Fruit fly (Drosophila melanogaster): ENCODE data around the gene Rpn2.

Rpn2 gene

DNA sequence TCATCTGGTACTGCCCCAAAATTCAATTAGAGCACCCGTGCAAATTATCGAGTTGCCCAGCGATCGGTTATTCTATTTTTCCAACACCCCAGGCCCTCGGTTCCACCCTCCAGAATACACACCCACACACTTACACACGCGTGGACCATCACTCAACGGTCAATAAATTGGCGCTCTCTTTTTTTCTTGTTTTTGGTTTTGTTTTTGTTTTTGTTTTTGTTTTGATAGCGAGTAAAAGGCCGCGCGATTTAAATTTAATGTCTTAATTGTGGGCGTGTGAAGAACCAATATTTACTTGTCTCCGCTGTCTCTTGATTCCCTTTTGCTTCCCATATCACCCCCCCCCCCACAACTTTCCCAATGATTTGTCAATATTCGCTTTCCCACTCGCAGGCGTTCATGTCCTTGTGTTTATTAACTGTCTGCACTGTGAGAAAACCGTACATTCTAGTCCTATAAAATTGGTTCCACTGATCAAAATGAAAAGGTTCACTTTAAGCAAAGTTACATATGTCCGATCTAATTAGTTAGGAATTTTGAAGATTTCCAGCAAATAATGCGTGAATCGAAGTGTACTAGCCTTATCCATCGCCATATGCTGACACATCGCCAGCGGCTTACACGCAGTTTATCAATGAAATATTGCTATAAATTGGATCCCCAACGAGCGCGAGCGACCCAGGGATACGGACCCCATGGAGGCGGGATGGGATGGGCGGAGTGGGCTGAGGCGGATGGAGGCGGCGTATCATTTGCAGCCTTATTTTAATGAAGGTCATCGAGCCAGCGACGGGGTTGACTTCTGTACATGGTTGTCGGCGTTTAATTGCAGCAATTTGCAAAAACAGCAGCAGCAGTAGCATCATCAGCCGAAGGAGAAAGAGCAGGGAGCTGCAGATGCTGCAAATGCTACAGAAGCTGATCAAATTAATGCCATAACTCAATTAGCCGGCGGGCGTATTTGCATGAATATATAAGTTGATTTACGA lies 13.3 kb upstream of the Rpn2 start:
- TF ChIP-seq Myc (optimal IDR thresholded peaks at IDR 0.05) (no peak), Sin3A (optimal IDR thresholded peaks at IDR 0.05) (no peak)

DNA sequence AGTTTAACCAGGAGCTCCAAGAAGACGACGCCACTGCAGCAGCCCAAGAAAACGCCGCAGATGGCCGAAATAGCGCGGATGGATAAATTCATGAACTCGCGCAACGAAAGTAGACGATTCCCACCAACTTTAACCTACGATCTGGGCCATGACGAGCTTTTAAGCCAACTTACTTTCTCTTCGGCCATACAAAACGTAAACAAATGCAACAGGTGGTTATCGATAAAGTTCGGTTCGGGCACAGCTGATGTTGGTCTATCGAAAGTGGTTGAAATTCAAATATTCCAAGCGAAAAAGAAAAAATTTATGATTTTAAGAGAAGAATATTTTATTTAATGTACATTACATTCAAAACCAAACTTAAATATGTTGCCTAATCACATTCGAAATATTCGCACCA lies 6.6 kb upstream of the Rpn2 start, which contains the start of gene CG14511:
Gene CG14511 (minus strand): TSS at position 184 of the 400 bp plus-strand sequence.
- no peak for TF ChIP-seq ttk (optimal IDR thresholded peaks at IDR 0.05)
- no peak for TF ChIP-seq insv (optimal IDR thresholded peaks at IDR 0.05)
- TF ChIP-seq h (optimal IDR thresholded peaks at IDR 0.05) = no peak
- no peak for TF ChIP-seq psq (optimal IDR thresholded peaks at IDR 0.05)
- no peak for TF ChIP-seq Myc (optimal IDR thresholded peaks at IDR 0.05)
- TF ChIP-seq Sin3A (optimal IDR thresholded peaks at IDR 0.05) = no peak

DNA sequence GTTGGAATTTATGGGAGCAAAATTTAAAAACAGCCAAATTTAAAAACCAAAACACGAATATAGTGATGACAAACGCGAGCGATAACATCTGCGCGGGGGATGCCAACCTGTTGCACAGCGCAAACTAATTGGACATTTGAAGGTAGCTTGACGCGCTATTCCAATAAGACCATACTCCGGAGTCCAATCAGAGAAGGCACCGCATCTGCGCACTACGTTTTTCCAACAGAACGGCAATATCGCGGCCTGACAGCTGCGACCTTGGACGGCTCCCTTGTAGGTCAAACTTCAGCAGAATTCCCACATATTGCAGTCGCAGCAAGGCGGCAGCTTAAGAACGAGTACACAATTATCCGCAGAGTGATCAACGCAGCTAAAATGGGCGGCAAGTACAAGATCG lies 5.3 kb upstream of the Rpn2 start, which contains the start of the genes CG11882 and Pglym78:
Gene CG11882 (minus strand): TSS at position 101 of the 400 bp plus-strand sequence.
Gene Pglym78 (plus strand): TSS at position 177 of the 400 bp plus-strand sequence.
- TF ChIP-seq insv (optimal IDR thresholded peaks at IDR 0.05) (peak; percentile 96), ttk (optimal IDR thresholded peaks at IDR 0.05) (no peak)

DNA sequence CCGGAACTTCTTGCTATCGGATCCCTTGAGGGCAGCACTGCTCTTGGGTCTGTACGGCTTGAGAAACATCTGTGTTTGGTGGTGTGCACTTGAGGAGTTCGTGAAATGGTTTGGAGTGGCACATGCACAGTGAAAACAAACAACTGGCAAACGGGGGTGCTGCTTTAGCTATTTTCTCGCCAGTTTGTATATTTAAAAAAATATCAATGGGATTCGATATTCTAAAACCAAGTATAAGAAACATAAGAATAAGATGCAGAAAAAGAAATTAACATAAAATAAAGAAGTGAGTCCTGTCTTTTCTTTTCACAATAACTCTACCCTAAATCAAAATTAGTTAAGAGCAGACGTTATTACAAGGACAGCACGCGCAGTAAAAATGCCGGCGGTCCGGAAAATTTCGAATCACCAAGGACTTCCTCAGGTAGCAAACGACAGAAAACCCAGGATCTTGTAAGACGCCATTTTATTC lies 1.7 kb upstream of the Rpn2 start, which contains the start of gene eIF2D:
Gene eIF2D (minus strand): TSS at position 174 of the 472 bp plus-strand sequence.
- TF ChIP-seq Sin3A (optimal IDR thresholded peaks at IDR 0.05) (no peak), ttk (optimal IDR thresholded peaks at IDR 0.05) (no peak), h (optimal IDR thresholded peaks at IDR 0.05) (no peak), psq (optimal IDR thresholded peaks at IDR 0.05) (no peak), Myc (optimal IDR thresholded peaks at IDR 0.05) (no peak), insv (optimal IDR thresholded peaks at IDR 0.05) (no peak)

DNA sequence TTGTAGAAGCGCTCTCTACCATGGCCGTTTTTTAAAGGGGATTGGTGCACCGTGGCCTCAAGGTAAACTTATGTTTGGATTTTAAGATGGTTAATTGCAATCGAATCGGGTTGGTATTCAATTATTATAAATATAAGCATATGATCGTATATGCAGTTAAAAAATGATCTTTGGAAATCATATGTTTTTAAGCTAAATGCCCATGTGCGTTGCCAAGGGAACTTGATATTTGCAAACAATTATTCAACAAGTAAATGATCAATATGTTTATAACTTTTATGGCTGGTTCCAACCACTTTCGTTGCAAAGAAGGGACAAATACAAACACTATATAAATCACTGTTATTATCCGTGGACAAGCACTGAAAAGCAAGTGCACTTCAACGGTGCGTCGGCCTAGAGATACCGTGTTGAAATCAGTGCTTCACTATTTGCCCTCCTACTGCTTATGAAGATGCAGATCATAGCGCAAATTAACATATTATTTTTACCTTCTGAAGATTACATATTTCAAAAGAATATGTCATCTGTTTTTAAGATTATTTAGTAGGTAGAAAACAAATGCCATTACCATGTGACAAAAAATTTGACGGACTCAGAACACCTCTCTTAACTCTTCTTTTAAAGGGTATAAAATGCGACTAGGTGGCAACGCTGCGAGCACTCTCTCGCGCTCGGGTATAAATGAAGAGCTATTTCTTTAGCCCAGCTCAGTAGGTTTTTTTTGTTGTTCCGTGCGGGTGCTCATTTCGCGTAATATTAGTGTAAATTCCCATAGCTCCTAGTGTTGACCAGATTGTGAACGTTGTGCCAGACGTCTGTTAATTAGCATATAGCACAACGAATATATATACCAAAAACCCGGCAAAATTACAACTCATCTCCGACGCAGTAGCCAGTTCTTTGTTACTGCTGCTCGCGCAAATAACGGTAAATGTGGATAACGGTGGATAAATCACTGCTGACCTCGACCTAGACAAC lies 4.4 kb downstream of the Rpn2 start, which contains the start of gene rdog:
Gene rdog (plus strand): TSS at position 705 of the 981 bp plus-strand sequence.
- TF ChIP-seq Myc (optimal IDR thresholded peaks at IDR 0.05) (no peak), h (optimal IDR thresholded peaks at IDR 0.05) (no peak), ttk (optimal IDR thresholded peaks at IDR 0.05) (no peak), psq (optimal IDR thresholded peaks at IDR 0.05) (no peak), Sin3A (optimal IDR thresholded peaks at IDR 0.05) (no peak), insv (optimal IDR thresholded peaks at IDR 0.05) (no peak)

DNA sequence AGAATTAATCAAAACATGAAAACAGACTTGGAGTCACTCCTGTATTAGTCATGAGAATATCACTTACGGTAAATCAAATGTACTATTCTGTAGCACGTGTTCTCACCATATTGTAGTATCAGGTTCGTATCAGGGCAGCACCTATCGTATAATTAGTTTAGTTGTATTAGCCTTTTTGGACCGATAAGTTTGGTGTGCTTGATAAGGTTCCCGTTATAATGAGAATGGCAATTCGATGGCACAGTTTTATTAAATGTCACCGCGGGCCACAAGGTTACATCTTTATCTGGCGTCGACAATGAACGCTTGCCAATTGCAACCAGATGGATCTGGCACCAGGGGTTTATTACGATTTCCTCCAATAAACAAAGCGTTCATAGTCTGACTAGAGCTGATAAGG lies 5.4 kb downstream of the Rpn2 start:
- no peak for TF ChIP-seq ttk (optimal IDR thresholded peaks at IDR 0.05)

DNA sequence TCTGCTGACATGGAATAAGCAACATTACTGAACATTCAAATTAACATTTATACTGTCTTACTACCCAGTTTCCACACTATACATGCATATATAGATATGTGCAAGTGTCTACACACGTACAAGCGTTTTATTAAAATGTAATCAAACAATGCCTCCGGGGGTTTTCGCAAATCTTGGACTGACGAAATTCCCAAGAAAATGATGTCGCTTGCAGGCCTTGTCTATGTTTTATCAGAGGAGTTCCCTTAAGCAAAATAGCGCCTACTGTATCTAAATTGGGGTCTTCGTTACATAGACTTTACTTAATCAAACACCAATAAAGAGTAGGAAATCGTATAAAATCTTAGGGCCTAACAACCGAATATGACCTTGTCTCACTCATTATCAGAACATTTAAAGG lies 6.3 kb downstream of the Rpn2 start:
- TF ChIP-seq ttk (optimal IDR thresholded peaks at IDR 0.05) = no peak

DNA sequence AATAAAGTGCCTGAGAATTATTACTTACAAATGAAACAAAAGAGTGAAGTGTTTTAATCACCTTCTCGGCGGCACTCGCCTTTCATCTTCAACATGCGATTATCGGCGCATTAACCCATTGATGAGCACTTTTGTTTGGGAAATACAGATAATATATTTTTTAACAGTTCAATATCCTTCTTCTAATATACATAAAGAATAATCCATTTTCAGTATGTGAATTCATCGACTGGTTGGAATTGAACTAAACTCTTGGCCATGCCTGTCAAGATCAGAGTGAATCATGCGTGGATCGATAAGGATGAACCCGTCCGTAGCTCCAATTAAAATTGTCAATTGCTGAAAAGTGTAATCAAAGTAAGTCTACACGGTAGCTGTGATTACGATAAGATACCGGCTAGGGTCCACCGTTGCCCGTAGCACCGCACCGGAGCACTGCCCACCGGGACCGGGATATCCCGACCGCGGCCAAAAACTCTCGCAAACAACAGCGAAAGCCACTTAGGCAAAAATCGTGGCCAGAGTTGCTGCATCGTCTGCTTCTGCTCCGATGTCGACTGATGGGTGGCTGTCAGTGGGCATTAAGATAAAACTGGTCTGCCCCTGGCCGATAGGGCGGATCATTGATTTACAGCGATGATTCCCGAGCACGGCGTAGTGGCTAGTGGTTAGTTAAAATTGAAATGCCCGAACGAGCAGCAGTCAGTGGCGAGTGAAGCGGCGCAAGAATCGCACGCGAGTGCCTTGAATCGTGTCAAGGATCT lies 11.8 kb downstream of the Rpn2 start, which contains the start of gene CG11898:
Gene CG11898 (plus strand): TSS at position 714 of the 764 bp plus-strand sequence.
- TF ChIP-seq Sin3A (optimal IDR thresholded peaks at IDR 0.05) (no peak), h (optimal IDR thresholded peaks at IDR 0.05) (no peak), ttk (optimal IDR thresholded peaks at IDR 0.05) (no peak), Myc (optimal IDR thresholded peaks at IDR 0.05) (no peak), psq (optimal IDR thresholded peaks at IDR 0.05) (no peak), insv (optimal IDR thresholded peaks at IDR 0.05) (no peak)

DNA sequence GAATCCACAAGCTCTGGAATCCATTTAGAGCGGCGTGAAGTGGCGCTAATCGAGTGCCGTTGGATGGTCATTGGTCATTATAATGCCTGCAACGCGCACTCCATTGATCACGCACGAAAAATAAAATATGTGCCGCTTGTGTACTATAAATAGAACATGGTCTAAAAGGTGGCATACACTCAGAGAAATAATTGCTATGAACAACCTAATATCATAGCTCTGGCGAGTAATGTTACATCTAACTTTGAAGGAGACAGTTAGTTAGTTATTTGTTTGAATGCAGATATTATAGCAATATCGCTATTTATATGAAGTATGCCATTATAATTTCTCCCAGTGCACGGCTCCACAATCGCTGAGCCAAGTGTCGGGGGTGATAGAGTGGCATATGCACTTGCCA lies 37.7 kb downstream of the Rpn2 start:
- no peak for TF ChIP-seq insv (optimal IDR thresholded peaks at IDR 0.05)
- no peak for TF ChIP-seq h (optimal IDR thresholded peaks at IDR 0.05)
- TF ChIP-seq Sin3A (optimal IDR thresholded peaks at IDR 0.05) = no peak
- TF ChIP-seq psq (optimal IDR thresholded peaks at IDR 0.05) = no peak
- no peak for TF ChIP-seq Myc (optimal IDR thresholded peaks at IDR 0.05)
- TF ChIP-seq ttk (optimal IDR thresholded peaks at IDR 0.05) = no peak

DNA sequence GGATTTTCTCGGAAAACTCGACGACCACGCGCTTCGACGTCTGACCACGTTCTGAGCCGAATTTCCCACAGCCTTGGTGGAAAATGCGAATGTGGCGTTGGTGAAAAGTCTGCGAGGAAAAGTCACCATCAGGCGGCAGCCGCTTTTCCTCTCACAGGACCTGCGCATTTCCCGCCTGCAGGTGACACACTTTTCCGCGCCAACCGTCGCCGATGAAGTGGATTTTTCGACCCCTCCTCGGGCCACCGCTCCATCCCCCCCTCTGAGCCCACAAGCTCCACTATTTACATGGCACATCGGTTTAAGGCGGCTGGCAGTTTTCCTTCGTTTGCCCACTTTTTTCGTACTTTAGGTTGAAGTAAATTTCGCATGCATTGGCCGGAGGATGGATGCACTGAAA lies 41.6 kb downstream of the Rpn2 start, which contains the start of gene jus:
Gene jus (minus strand): TSS at position 38 of the 400 bp plus-strand sequence.
- TF ChIP-seq Sin3A (optimal IDR thresholded peaks at IDR 0.05) (no peak), ttk (optimal IDR thresholded peaks at IDR 0.05) (no peak), Myc (optimal IDR thresholded peaks at IDR 0.05) (no peak), psq (optimal IDR thresholded peaks at IDR 0.05) (no peak), insv (optimal IDR thresholded peaks at IDR 0.05) (no peak), h (optimal IDR thresholded peaks at IDR 0.05) (no peak)

DNA sequence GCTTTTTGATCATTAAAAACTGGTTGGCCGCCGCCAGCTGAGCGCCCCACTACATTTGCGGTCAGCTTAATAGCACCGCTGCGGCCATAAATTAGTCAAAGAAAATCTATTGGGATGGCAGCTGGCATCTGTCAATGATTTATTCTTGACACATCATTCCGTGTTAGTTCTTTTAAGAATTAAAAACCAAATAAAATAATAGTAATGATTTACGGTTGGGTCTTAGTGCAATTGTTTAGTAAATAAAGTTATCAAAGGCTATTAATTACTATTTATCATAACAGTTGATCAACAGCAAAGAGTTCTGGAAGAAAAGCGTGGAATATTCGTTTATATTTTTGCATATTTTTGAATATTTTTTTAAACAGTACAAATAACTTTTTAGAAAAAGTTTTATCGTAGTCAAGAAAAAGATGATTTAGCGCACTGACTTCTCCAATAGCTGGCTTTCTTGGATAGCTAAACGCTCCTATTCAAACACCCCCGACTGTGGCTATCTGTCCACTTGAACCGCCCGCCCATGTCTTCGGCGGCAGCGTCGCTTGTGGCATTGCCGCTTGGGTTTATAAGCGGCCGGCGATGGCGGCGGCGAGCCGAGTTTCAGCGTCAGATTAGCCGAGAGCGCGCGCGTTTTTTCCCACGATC lies 43.8 kb downstream of the Rpn2 start, which contains the start of gene CG14515:
Gene CG14515 (plus strand): TSS at position 590 of the 645 bp plus-strand sequence.
- TF ChIP-seq Myc (optimal IDR thresholded peaks at IDR 0.05) = no peak
- TF ChIP-seq insv (optimal IDR thresholded peaks at IDR 0.05) = no peak
- no peak for TF ChIP-seq Sin3A (optimal IDR thresholded peaks at IDR 0.05)
- no peak for TF ChIP-seq ttk (optimal IDR thresholded peaks at IDR 0.05)
- no peak for TF ChIP-seq h (optimal IDR thresholded peaks at IDR 0.05)
- no peak for TF ChIP-seq psq (optimal IDR thresholded peaks at IDR 0.05)

Data from Kc167 (cell line).